Worm (Caenorhabditis elegans): ENCODE measurements around the gene rfs-1.

- TF ChIP-seq elt-3 (tag; optimal IDR thresholded peaks at IDR 0.05) = no peak
- TF ChIP-seq ztf-4 (tag; optimal IDR thresholded peaks at IDR 0.05) = no peak
- TF ChIP-seq tbx-2 (tag; optimal IDR thresholded peaks at IDR 0.05) = no peak
- no peak for TF ChIP-seq unc-62 (GFP tag; optimal IDR thresholded peaks at IDR 0.05)
- TF ChIP-seq egl-27 (tag; optimal IDR thresholded peaks at IDR 0.05) = no peak
- no peak for TF ChIP-seq aly-2 (tag; optimal IDR thresholded peaks at IDR 0.05)
- TF ChIP-seq lin-39 (tag; optimal IDR thresholded peaks at IDR 0.05) = no peak
- TF ChIP-seq unc-39 (tag; optimal IDR thresholded peaks at IDR 0.05) = no peak
- peak; percentile 28 for TF ChIP-seq pha-4 (tag; optimal IDR thresholded peaks at IDR 0.05)
- TF ChIP-seq snpc-4 (tag; optimal IDR thresholded peaks at IDR 0.05) = no peak
- no peak for TF ChIP-seq fos-1 (tag; optimal IDR thresholded peaks at IDR 0.05)
Measured at ce11 chrIII:8232634-8233033, 6.4 kb downstream of the rfs-1 start, which contains the start of gene henn-1.

All from whole organism, L3 larva.